Fruit fly (Drosophila melanogaster): ENCODE data around the gene Pbp95.

The Pbp95 gene

DNA sequence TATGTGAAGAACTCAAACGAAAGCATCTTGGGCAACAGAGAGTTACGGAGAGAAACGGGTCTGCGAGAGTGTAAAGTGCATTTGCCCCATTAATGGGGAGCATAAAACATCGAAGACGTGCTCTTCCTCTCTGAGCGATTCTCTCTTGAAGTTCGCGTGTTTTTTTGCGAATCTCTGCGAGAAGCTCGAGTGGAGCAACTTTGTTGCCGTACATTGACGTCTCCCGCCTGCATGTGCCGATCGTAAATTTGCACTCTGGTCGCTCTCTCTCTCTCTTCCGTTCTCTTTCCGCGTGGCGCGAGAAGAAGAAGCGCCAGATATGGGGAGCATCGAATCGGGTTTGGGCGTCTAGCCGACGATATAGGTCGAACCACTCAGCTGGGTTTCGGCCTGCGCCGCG is 45.8 kb upstream of the Pbp95 start (continued):
- TF ChIP-seq CG34376 (GFP tag; optimal IDR thresholded peaks at IDR 0.05) (no peak), CG17385 (GFP tag; optimal IDR thresholded peaks at IDR 0.05) (peak; percentile 33), slp2 (GFP tag; optimal IDR thresholded peaks at IDR 0.05) (no peak), crc (GFP tag; optimal IDR thresholded peaks at IDR 0.05) (no peak), CG12769 (tag; optimal IDR thresholded peaks at IDR 0.05) (peak; percentile 52), CG11695 (GFP tag; IDR thresholded peaks at IDR 0.05) (no peak), CG11560 (tag; IDR thresholded peaks at IDR 0.05) (no peak), CG5180 (GFP tag; optimal IDR thresholded peaks at IDR 0.05) (peak; percentile 34), Drgx (GFP tag; IDR thresholded peaks at IDR 0.05) (peak; percentile 71), CG3163 (GFP tag; optimal IDR thresholded peaks at IDR 0.05) (peak; percentile 12), gce (GFP tag; IDR thresholded peaks at IDR 0.05) (no peak), yki (optimal IDR thresholded peaks at IDR 0.05) (peak; percentile 29), CG14014 (GFP tag; IDR thresholded peaks at IDR 0.05) (no peak), CG14667 (GFP tag; IDR thresholded peaks at IDR 0.05) (no peak), lbe (GFP tag; optimal IDR thresholded peaks at IDR 0.05) (peak; percentile 67), B-H1 (GFP tag; IDR thresholded peaks at IDR 0.05) (no peak), CG15514 (GFP tag; optimal IDR thresholded peaks at IDR 0.05) (no peak), pnt (GFP tag; optimal IDR thresholded peaks at IDR 0.05) (no peak)

- no peak for TF ChIP-seq hth (optimal IDR thresholded peaks at IDR 0.05)
- TF ChIP-seq ap (GFP tag; IDR thresholded peaks at IDR 0.05): no peak
- no peak for TF ChIP-seq onecut (GFP tag; IDR thresholded peaks at IDR 0.05)
- TF ChIP-seq psq (GFP tag; optimal IDR thresholded peaks at IDR 0.05): no peak
- peak; percentile 20 for TF ChIP-seq Med (GFP tag)
- TF ChIP-seq Trl (optimal IDR thresholded peaks at IDR 0.05): peak in 1 of 2 experiments; percentile 7
- no peak for TF ChIP-seq Trl (GFP tag; optimal IDR thresholded peaks at IDR 0.05)
Observed at dm6 chr3R:7968958-7969701, 44.5 kb upstream of the Pbp95 start.

- TF ChIP-seq ara (GFP tag; IDR thresholded peaks at IDR 0.05): no peak
- TF ChIP-seq Drgx (GFP tag; IDR thresholded peaks at IDR 0.05): peak; percentile 83
- no peak for TF ChIP-seq tin (GFP tag; optimal IDR thresholded peaks at IDR 0.05)
- TF ChIP-seq CG18619 (GFP tag; optimal IDR thresholded peaks at IDR 0.05): no peak
- peak; percentile 42 for TF ChIP-seq nom (GFP tag; optimal IDR thresholded peaks at IDR 0.05)
- no peak for TF ChIP-seq MESR4 (GFP tag; optimal IDR thresholded peaks at IDR 0.05)
- no peak for TF ChIP-seq Blimp-1 (GFP tag; optimal IDR thresholded peaks at IDR 0.05)
- TF ChIP-seq zen2 (GFP tag; IDR thresholded peaks at IDR 0.05; ENCODE audit: partially characterized antibody): no peak
- TF ChIP-seq bsh (GFP tag; optimal IDR thresholded peaks at IDR 0.05): peak in 1 of 2 experiments; percentile 58
- TF ChIP-seq Ets65A (GFP tag): peak; percentile 39
- TF ChIP-seq CG16779 (GFP tag; IDR thresholded peaks at IDR 0.05): no peak
- TF ChIP-seq CG4360 (GFP tag; IDR thresholded peaks at IDR 0.05): no peak
- TF ChIP-seq Sin3A (optimal IDR thresholded peaks at IDR 0.05): no peak
- no peak for TF ChIP-seq CG10267 (tag; optimal IDR thresholded peaks at IDR 0.05)
- no peak for TF ChIP-seq ro (GFP tag; IDR thresholded peaks at IDR 0.05)
- no peak for TF ChIP-seq seq (GFP tag; IDR thresholded peaks at IDR 0.05)
- no peak for TF ChIP-seq CG9932 (GFP tag; IDR thresholded peaks at IDR 0.05)
- peak; percentile 1 for TF ChIP-seq gem (tag; optimal IDR thresholded peaks at IDR 0.05)
- no peak for TF ChIP-seq CG4730 (GFP tag; IDR thresholded peaks at IDR 0.05)
- no peak for TF ChIP-seq en (GFP tag; optimal IDR thresholded peaks at IDR 0.05)
- no peak for TF ChIP-seq CG1832 (GFP tag; optimal IDR thresholded peaks at IDR 0.05)
- TF ChIP-seq CG4404 (GFP tag; IDR thresholded peaks at IDR 0.05): no peak
- no peak for TF ChIP-seq CG15269 (tag; optimal IDR thresholded peaks at IDR 0.05)
- TF ChIP-seq NC2β (GFP tag; optimal IDR thresholded peaks at IDR 0.05): no peak
Observed at dm6 chr3R:7969702-7970175, 43.9 kb upstream of the Pbp95 start.

All from whole organism, embryonic.